Worm (Caenorhabditis elegans): ENCODE data around the gene acp-5.
A peak's percentile ranks its signal among the peaks of the same experiment; 100 is the strongest.

Gene acp-5

DNA sequence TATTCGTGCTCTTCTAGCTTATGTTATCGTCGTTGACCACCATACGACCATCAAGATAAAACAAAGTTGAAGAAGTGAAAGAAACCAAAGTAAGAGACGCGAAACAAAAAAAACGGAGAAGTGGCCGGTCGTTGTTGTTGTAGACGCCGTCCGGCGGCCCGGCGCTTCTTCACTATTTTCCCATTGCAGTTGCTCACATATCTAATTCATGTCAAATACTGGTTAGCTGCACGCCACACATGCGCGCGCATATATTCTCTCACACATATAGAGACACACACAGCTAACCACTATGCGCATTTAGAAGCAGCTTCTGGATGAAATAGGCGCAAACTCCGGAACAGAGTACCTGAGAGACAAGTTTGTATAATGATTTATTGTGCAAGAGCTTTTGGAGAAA lies 38.8 kb downstream of the acp-5 start:
- TF ChIP-seq aha-1 (tag) (peak; percentile 40), vab-7 (GFP tag; IDR thresholded peaks at IDR 0.05) (0 out of 2 replicates have a peak, but pooled peaks have one; percentile 8), attf-4 (tag; optimal IDR thresholded peaks at IDR 0.05) (no peak), mes-2 (tag; optimal IDR thresholded peaks at IDR 0.05; ENCODE audit: poor library complexity, severe bottlenecking) (peak; percentile 13), unc-62 (GFP tag; optimal IDR thresholded peaks at IDR 0.05 in 1 of 2) (peak in 1 of 2 experiments; percentile 93), unc-62 (tag; optimal IDR thresholded peaks at IDR 0.05) (no peak), skn-1 (tag; optimal IDR thresholded peaks at IDR 0.05) (no peak)

DNA sequence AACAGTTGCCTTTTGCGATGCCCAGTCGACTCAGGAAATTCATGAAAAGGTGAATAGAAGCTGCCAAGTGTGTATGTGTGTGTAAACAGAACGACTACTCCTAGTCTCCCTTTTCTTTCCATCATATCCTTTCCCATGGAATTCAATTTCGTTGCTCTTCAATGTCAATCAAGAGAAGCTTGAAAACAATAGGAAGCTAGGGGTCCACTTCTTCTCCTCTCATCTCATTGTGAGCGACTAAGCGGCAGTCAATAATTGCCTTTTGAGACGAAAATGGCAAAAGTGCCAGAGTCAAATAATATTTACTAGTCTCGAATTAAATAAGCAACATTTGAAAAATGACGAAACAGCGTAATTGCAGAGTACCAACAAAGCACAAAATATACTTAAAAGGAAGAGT lies 40.4 kb downstream of the acp-5 start:
- no peak for TF ChIP-seq F44E2.7 (GFP tag; IDR thresholded peaks at IDR 0.05)
- no peak for TF ChIP-seq ZK546.5 (tag; optimal IDR thresholded peaks at IDR 0.05)
- no peak for TF ChIP-seq spr-1 (tag; optimal IDR thresholded peaks at IDR 0.05)
- no peak for TF ChIP-seq zip-11 (GFP tag; IDR thresholded peaks at IDR 0.05)

DNA sequence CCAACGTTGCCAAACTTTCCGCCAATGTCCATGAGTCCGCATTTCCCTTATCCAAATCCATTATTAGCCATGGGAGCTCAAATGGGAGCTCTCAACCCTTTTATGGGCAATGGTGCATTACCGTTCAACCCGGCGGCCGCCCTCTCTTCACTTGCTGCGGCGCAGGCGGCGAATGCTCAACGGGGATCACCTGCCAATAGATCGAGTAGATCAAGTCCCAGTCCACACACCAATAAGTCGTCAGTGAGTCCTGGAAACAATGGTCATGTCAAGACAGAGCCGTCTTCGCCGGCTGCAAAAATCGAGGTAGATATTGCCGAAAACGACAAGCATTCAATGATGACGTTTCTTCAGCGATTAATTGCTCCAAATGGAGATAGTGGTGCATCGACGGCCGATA lies 42.9 kb downstream of the acp-5 start:
- TF ChIP-seq lin-15B (tag; optimal IDR thresholded peaks at IDR 0.05) (no peak), sdz-12 (GFP tag; optimal IDR thresholded peaks at IDR 0.05) (no peak), set-16 (GFP tag; IDR thresholded peaks at IDR 0.05) (peak; percentile 26; the same call in 1 of the 2 replicates)

ce11 chrX:5875567-5875966 lies 46.3 kb downstream of the acp-5 start, which contains the start of gene F49E10.4:
F49E10.4 (plus strand) TSS chrX:5875867.
- TF ChIP-seq nhr-237 (tag; optimal IDR thresholded peaks at IDR 0.05) (no peak), mdl-1 (tag; optimal IDR thresholded peaks at IDR 0.05) (no peak), spr-1 (tag; optimal IDR thresholded peaks at IDR 0.05) (no peak), nhr-77 (tag; optimal IDR thresholded peaks at IDR 0.05) (no peak), ceh-32 (tag; optimal IDR thresholded peaks at IDR 0.05; ENCODE audit: poor library complexity) (no peak), daf-19 (GFP tag; conservative IDR thresholded peaks at IDR 0.05) (no peak), mxl-2 (GFP tag; conservative IDR thresholded peaks at IDR 0.05) (no peak), F37D6.2 (tag; optimal IDR thresholded peaks at IDR 0.05) (no peak), mdt-29 (GFP tag; IDR thresholded peaks at IDR 0.05) (no peak)

- peak; percentile 74 for TF ChIP-seq ces-1 (GFP tag; optimal IDR thresholded peaks at IDR 0.05)
- TF ChIP-seq dpl-1 (GFP tag; optimal IDR thresholded peaks at IDR 0.05), result no peak
Measured at ce11 chrX:5877039-5877438, 47.8 kb downstream of the acp-5 start.

All from whole organism, L4 larva.